Fruit fly (Drosophila melanogaster): ENCODE data around the gene Tace.

Gene Tace

dm6 chr3R:30000286-30000685, at the start of gene Tace:
Tace (plus strand) TSS chr3R:30000530.
- TF ChIP-seq psq (optimal IDR thresholded peaks at IDR 0.05) (no peak), EcR (GFP tag; optimal IDR thresholded peaks at IDR 0.05) (no peak), usp (GFP tag; optimal IDR thresholded peaks at IDR 0.05) (no peak), pan (optimal IDR thresholded peaks at IDR 0.05) (no peak), CG8478 (optimal IDR thresholded peaks at IDR 0.05) (no peak), Dll (optimal IDR thresholded peaks at IDR 0.05) (no peak)

dm6 chr3R:29959329-29959728, 41.0 kb upstream of the Tace start:
- TF ChIP-seq Dll (optimal IDR thresholded peaks at IDR 0.05) (no peak), CG8478 (optimal IDR thresholded peaks at IDR 0.05) (no peak)

- no peak for TF ChIP-seq EcR (GFP tag; optimal IDR thresholded peaks at IDR 0.05)
- TF ChIP-seq psq (optimal IDR thresholded peaks at IDR 0.05), result no peak
- TF ChIP-seq usp (GFP tag; optimal IDR thresholded peaks at IDR 0.05), result no peak
- TF ChIP-seq CG8478 (optimal IDR thresholded peaks at IDR 0.05), result no peak
- no peak for TF ChIP-seq pan (optimal IDR thresholded peaks at IDR 0.05)
- no peak for TF ChIP-seq Dll (optimal IDR thresholded peaks at IDR 0.05)
These were observed 37.2 kb upstream of the Tace start for dm6 chr3R:29963102-29963501.

- TF ChIP-seq EcR (GFP tag; optimal IDR thresholded peaks at IDR 0.05), result no peak
- TF ChIP-seq CG8478 (optimal IDR thresholded peaks at IDR 0.05), result no peak
- TF ChIP-seq pan (optimal IDR thresholded peaks at IDR 0.05), result no peak
- TF ChIP-seq usp (GFP tag; optimal IDR thresholded peaks at IDR 0.05), result no peak
- TF ChIP-seq psq (optimal IDR thresholded peaks at IDR 0.05), result no peak
- no peak for TF ChIP-seq Dll (optimal IDR thresholded peaks at IDR 0.05)
These were observed 31.0 kb upstream of the Tace start, which contains the start of gene TkR99D for dm6 chr3R:29969347-29969746. TkR99D (minus strand) TSS chr3R:29969447.

dm6 chr3R:29978595-29978994, 21.7 kb upstream of the Tace start:
- no peak for TF ChIP-seq EcR (GFP tag; optimal IDR thresholded peaks at IDR 0.05)
- TF ChIP-seq usp (GFP tag; optimal IDR thresholded peaks at IDR 0.05), result no peak
- TF ChIP-seq psq (optimal IDR thresholded peaks at IDR 0.05), result no peak
- TF ChIP-seq CG8478 (optimal IDR thresholded peaks at IDR 0.05), result no peak

dm6 chr3R:29981479-29981878, 18.9 kb upstream of the Tace start:
- no peak for TF ChIP-seq Dll (optimal IDR thresholded peaks at IDR 0.05)
- TF ChIP-seq psq (optimal IDR thresholded peaks at IDR 0.05), result no peak
- no peak for TF ChIP-seq CG8478 (optimal IDR thresholded peaks at IDR 0.05)
- TF ChIP-seq usp (GFP tag; optimal IDR thresholded peaks at IDR 0.05), result no peak
- no peak for TF ChIP-seq pan (optimal IDR thresholded peaks at IDR 0.05)
- TF ChIP-seq EcR (GFP tag; optimal IDR thresholded peaks at IDR 0.05), result no peak

dm6 chr3R:29982027-29982426, 18.3 kb upstream of the Tace start:
- TF ChIP-seq Dll (optimal IDR thresholded peaks at IDR 0.05) (no peak), CG8478 (optimal IDR thresholded peaks at IDR 0.05) (no peak), pan (optimal IDR thresholded peaks at IDR 0.05) (no peak), psq (optimal IDR thresholded peaks at IDR 0.05) (no peak), EcR (GFP tag; optimal IDR thresholded peaks at IDR 0.05) (no peak), usp (GFP tag; optimal IDR thresholded peaks at IDR 0.05) (no peak)

- TF ChIP-seq usp (GFP tag; optimal IDR thresholded peaks at IDR 0.05) (no peak), pan (optimal IDR thresholded peaks at IDR 0.05) (no peak), psq (optimal IDR thresholded peaks at IDR 0.05) (no peak), CG8478 (optimal IDR thresholded peaks at IDR 0.05) (no peak), Dll (optimal IDR thresholded peaks at IDR 0.05) (no peak), EcR (GFP tag; optimal IDR thresholded peaks at IDR 0.05) (no peak)
These were observed 17.2 kb upstream of the Tace start, which contains the start of gene CG7896 for dm6 chr3R:29983073-29983544. CG7896 (plus strand) TSS chr3R:29983426.

- TF ChIP-seq pan (optimal IDR thresholded peaks at IDR 0.05) (no peak), EcR (GFP tag; optimal IDR thresholded peaks at IDR 0.05) (no peak), CG8478 (optimal IDR thresholded peaks at IDR 0.05) (no peak), Dll (optimal IDR thresholded peaks at IDR 0.05) (no peak), usp (GFP tag; optimal IDR thresholded peaks at IDR 0.05) (no peak), psq (optimal IDR thresholded peaks at IDR 0.05) (no peak)
These were observed 16.4 kb upstream of the Tace start for dm6 chr3R:29983886-29984285.

- TF ChIP-seq usp (GFP tag; optimal IDR thresholded peaks at IDR 0.05), result no peak
These were observed 15.1 kb upstream of the Tace start for dm6 chr3R:29985219-29985618.

dm6 chr3R:29990681-29991080, 9.6 kb upstream of the Tace start:
- no peak for TF ChIP-seq pan (optimal IDR thresholded peaks at IDR 0.05)
- no peak for TF ChIP-seq CG8478 (optimal IDR thresholded peaks at IDR 0.05)
- TF ChIP-seq Dll (optimal IDR thresholded peaks at IDR 0.05), result no peak
- no peak for TF ChIP-seq usp (GFP tag; optimal IDR thresholded peaks at IDR 0.05)
- no peak for TF ChIP-seq EcR (GFP tag; optimal IDR thresholded peaks at IDR 0.05)
- no peak for TF ChIP-seq psq (optimal IDR thresholded peaks at IDR 0.05)

- no peak for TF ChIP-seq CG8478 (optimal IDR thresholded peaks at IDR 0.05)
- no peak for TF ChIP-seq EcR (GFP tag; optimal IDR thresholded peaks at IDR 0.05)
- no peak for TF ChIP-seq pan (optimal IDR thresholded peaks at IDR 0.05)
- TF ChIP-seq psq (optimal IDR thresholded peaks at IDR 0.05), result no peak
- no peak for TF ChIP-seq usp (GFP tag; optimal IDR thresholded peaks at IDR 0.05)
- TF ChIP-seq Dll (optimal IDR thresholded peaks at IDR 0.05), result no peak
These were observed 7.2 kb upstream of the Tace start, which contains the start of gene Acph-1 for dm6 chr3R:29993134-29993533. Acph-1 (minus strand) TSS chr3R:29993411.

dm6 chr3R:29995035-29995434, 5.3 kb upstream of the Tace start, which contains the start of the genes CG7903 and Sas-6:
CG7903 (minus strand) TSS chr3R:29995231.
Sas-6 (plus strand) TSS chr3R:29995357.
- TF ChIP-seq CG8478 (optimal IDR thresholded peaks at IDR 0.05) (no peak), psq (optimal IDR thresholded peaks at IDR 0.05) (no peak), usp (GFP tag; optimal IDR thresholded peaks at IDR 0.05) (no peak)

All from whole organism.